Worm (Caenorhabditis elegans) whole organism, early embryonic: ENCODE results near the gene H20J04.1.

Experiments
- B0310.2 ChIP-seq: sonication (generic microtip); optimal IDR thresholded peaks from 2 replicates; lab custom pipeline; 2016; ENCODE audit warnings: mild to moderate bottlenecking, missing genetic modification characterization, missing compliant biosample characterization
- F13C5.2 ChIP-seq: sonication (generic microtip); optimal IDR thresholded peaks from 2 replicates; lab custom pipeline; 2017; ENCODE audit warnings: mild to moderate bottlenecking, missing genetic modification characterization, inconsistent platforms, missing compliant biosample characterization
- aly-1 ChIP-seq: sonication (generic microtip); optimal IDR thresholded peaks from 2 replicates; lab custom pipeline; 2016; ENCODE audit warnings: missing genetic modification characterization, missing compliant biosample characterization
- ama-1 ChIP-seq: fragments of 150-350 bp; optimal IDR thresholded peaks from 2 replicates; lab custom pipeline; 2014
- ceh-36 ChIP-seq: sonication (generic microtip); optimal IDR thresholded peaks from 2 replicates; lab custom pipeline; 2016; ENCODE audit warnings: missing genetic modification characterization, inconsistent platforms, missing compliant biosample characterization
- flt-1 ChIP-seq: fragments of 200-800 bp; sonication (Bioruptor generic); IDR thresholded peaks from 2 replicates; pipeline ENCODE4 v1.3.6; 2022; ENCODE audit warnings: missing genetic modification characterization, missing compliant biosample characterization
- hmg-4 ChIP-seq: fragments of 200-800 bp; sonication (Bioruptor generic); optimal IDR thresholded peaks from 2 replicates; lab custom pipeline; 2018; ENCODE audit warnings: mild to moderate bottlenecking, missing genetic modification characterization, missing compliant biosample characterization
- hnd-1 ChIP-seq: sonication (generic microtip); optimal IDR thresholded peaks from 2 replicates; lab custom pipeline; 2016; ENCODE audit warnings: missing genetic modification characterization, missing compliant biosample characterization
- pes-1 ChIP-seq: fragments of 200-800 bp; sonication (Bioruptor generic); IDR thresholded peaks from 2 replicates; pipeline ENCODE4 v1.3.6; 2022; ENCODE audit warnings: missing genetic modification reagents, missing genetic modification characterization, missing compliant biosample characterization
- scrt-1 ChIP-seq: fragments of 200-800 bp; sonication (Bioruptor generic); IDR thresholded peaks from 2 replicates; pipeline ENCODE4 v1.3.6; 2022; ENCODE audit warnings: missing genetic modification characterization, missing compliant biosample characterization
- sea-1 ChIP-seq: fragments of 200-800 bp; sonication (Bioruptor generic); conservative IDR thresholded peaks from 2 replicates; pipeline ENCODE4 v1.3.6; 2022; ENCODE audit warnings: missing genetic modification characterization, missing compliant biosample characterization
- tbx-11 ChIP-seq: fragments of 200-800 bp; sonication (Bioruptor generic); IDR thresholded peaks from 2 replicates; pipeline ENCODE4 v1.3.6; 2022; ENCODE audit warnings: missing genetic modification characterization, missing compliant biosample characterization

ce11 chrII:4391072-4391471 lies 35.7 kb downstream of the H20J04.1 start:
- TF ChIP-seq pes-1: no peak
- no peak for TF ChIP-seq ceh-36 (tag; lab: Kevin White, UChicago)
- no peak for TF ChIP-seq ama-1 (lab: Kevin White, UChicago)
- TF ChIP-seq tbx-11 (GFP tag; lab: Robert Waterston, UW): no peak
- no peak for TF ChIP-seq scrt-1 (GFP tag; lab: Robert Waterston, UW)
- TF ChIP-seq sea-1 (GFP tag; lab: Robert Waterston, UW): no peak
- TF ChIP-seq flt-1 (GFP tag; lab: Robert Waterston, UW): no peak
- no peak for TF ChIP-seq hmg-4 (GFP tag; lab: Kevin White, UChicago)
- TF ChIP-seq F13C5.2: no peak
- no peak for TF ChIP-seq hnd-1
- no peak for TF ChIP-seq B0310.2 (tag; lab: Kevin White, UChicago)
- no peak for TF ChIP-seq aly-1 (tag; lab: Kevin White, UChicago)
